Worm (Caenorhabditis elegans) whole organism, dauer: ENCODE measurements around the gene K11D12.11.

Experiments used
- unc-62 ChIP-seq: sonication (generic microtip); optimal IDR thresholded peaks from 2 replicates; lab custom pipeline; 2017; ENCODE audit warnings: missing biosample characterization, missing genetic modification reagents, missing genetic modification characterization

K11D12.11 gene

DNA sequence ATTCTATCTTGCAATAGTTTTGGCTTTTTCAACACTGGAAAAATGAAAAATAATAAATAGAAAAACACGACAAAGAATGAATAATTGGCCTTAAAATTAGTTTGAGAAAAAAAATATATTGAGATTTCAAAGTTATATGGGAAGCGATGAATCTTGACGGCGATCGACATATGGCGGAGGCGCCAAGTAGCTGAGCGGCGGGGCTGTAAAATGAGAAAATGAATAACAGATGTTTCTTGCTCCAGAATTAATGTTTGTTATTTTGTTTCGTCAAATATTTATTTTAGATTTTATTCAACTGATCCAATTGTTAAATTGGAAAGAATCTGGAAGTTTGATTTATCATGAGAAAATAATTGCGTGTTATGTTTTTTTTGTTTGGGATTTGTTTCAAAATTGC is at the start of gene K11D12.11:
Gene K11D12.11, minus strand, starts transcription at position 42 of the 400 bp plus-strand sequence.
- no peak for TF ChIP-seq unc-62 (GFP tag; lab: Kevin White, UChicago)

DNA sequence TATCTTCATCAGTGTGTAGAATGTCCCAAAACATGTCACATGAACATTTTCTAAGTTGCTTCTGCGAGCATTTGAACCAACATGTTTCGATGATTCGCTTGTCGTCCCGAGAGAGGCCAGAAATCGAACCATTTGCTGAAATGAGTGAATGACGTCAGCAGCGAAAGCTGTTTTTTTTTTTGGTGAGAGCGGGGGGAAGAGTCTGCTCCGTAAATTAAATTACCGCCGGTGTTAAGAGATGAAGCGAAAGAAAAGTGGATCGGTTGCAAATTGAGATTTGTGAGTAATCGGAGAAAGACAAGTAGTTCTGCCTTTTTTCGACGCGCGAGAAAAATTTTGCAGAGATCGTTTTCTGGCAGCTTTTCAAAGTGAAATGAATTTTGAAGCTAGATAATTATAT is 48.9 kb upstream of the K11D12.11 start:
- no peak for TF ChIP-seq unc-62 (GFP tag; lab: Kevin White, UChicago)

ce11 chrV:5086919-5087404 is 47.6 kb upstream of the K11D12.11 start, which contains the start of gene Y58A7A.5:
TSS of gene Y58A7A.5 (minus strand) at chrV:5086969.
- no peak for TF ChIP-seq unc-62 (GFP tag; lab: Kevin White, UChicago)

ce11 chrV:5084957-5085465 is 45.6 kb upstream of the K11D12.11 start, which contains the start of gene Y58A7A.4:
TSS of gene Y58A7A.4 (minus strand) at chrV:5085007.
- no peak for TF ChIP-seq unc-62 (GFP tag; lab: Kevin White, UChicago)

DNA sequence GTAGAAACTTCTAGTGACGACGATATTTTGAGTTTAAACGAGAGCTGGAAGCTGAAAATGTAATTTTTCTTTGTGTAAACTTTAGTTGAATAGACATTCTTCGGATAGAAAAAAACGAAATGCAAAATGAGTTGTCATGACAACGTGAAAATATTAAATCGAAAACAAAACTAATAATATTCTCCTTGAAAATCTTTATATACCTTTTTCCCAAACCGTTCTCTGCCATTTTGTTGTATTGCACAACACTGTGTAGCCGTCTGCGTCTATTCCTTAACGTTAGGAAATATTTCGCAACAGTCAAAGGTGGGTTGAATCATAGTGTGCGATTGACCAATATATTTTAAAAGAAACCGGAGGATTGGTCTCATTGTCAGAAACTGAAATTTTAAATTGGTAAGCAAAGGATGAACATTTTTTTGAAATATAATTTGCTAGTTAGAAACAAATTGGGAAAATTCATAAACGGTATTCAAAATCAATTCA is 41.5 kb upstream of the K11D12.11 start, which contains the start of gene Y58A7A.3:
Gene Y58A7A.3, minus strand, starts transcription at position 51 of the 486 bp plus-strand sequence.
- no peak for TF ChIP-seq unc-62 (GFP tag; lab: Kevin White, UChicago)

ce11 chrV:5072082-5072481 is 32.7 kb upstream of the K11D12.11 start, which contains the start of gene Y58A7A.2:
TSS of gene Y58A7A.2 (minus strand) at chrV:5072182.
- no peak for TF ChIP-seq unc-62 (GFP tag; lab: Kevin White, UChicago)

- TF ChIP-seq unc-62 (GFP tag; lab: Kevin White, UChicago), result no peak
These were observed 30.0 kb upstream of the K11D12.11 start, which contains the start of gene Y58A7A.1 for ce11 chrV:5069440-5069839. TSS of gene Y58A7A.1 (minus strand) at chrV:5069540.

DNA sequence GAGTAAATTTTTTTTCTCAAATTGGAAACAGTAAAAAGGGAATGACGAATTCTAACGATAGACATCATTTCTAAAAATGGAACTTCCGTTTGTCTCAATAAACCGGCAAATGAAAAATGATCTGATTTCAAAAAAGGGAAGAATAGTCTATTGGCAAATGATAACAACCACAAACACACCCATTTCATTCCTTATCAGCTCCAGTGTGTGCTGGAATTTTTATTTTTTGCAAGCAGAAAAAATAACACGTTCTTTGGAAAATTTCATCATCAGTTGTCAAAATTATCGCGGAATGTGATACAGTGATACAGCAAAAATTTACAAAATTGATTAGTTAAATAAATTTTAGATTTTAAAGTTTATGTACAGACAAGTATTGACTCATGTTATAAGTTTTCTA is 28.0 kb upstream of the K11D12.11 start:
- TF ChIP-seq unc-62 (GFP tag; lab: Kevin White, UChicago), result no peak

DNA sequence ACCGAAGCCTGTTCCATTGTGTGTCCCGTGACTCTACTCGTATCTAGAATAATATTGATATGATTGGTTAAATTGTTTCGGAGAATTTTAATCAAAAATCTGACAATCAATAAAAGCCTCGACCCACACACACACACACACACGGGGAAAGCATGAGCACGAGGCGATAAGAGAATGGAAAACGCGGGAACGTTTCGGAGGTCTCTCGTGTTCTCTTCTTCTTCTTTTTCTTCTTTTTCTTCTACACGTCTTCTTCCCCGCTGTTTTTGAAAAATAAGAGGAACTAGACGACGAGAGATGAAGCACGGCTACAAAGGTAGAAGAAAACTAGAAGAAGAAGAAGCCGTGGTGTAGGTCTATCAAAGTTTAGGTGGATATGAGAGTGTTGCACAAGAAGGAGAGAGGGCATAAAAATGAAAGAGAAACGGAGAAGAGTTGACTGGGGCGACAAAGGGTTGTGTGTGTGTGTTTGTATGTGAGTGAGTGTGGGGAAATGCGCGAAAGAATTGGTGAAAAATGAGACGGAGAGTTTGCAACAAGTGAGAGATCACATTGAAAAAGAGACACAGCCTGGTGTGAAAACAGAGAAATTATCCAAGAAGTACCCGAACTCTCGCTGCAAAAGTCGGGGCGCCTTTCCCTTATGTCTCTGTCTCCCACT is 25.5 kb upstream of the K11D12.11 start, which contains the start of gene mlk-1:
Gene mlk-1, minus strand, starts transcription at position 51 of the 661 bp plus-strand sequence.
- no peak for TF ChIP-seq unc-62 (GFP tag; lab: Kevin White, UChicago)

DNA sequence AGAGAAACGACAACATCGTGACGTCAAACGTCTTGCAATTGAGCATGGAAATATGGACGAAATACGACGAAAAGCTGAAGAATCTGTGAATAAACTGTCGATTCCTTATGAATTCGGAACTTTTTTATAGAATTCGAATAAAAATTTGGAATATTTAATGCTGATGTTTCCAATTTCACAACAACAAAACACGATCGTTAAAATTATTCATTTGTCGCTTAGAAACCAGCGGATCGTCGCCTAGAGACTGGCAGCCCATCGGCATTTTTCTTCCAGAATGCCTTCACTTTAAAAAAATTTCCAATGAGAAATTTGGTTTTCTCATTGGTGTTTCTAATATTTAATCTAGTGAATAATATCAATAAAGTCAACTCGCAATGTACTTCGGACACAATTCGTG is 13.9 kb upstream of the K11D12.11 start, which contains the start of gene cwp-4:
Gene cwp-4, plus strand, starts transcription at position 301 of the 400 bp plus-strand sequence.
- TF ChIP-seq unc-62 (GFP tag; lab: Kevin White, UChicago), result no peak

- no peak for TF ChIP-seq unc-62 (GFP tag; lab: Kevin White, UChicago)
These were observed 12.8 kb upstream of the K11D12.11 start, which contains the start of gene K11D12.12 for ce11 chrV:5052233-5052632. TSS of gene K11D12.12 (plus strand) at chrV:5052261.

DNA sequence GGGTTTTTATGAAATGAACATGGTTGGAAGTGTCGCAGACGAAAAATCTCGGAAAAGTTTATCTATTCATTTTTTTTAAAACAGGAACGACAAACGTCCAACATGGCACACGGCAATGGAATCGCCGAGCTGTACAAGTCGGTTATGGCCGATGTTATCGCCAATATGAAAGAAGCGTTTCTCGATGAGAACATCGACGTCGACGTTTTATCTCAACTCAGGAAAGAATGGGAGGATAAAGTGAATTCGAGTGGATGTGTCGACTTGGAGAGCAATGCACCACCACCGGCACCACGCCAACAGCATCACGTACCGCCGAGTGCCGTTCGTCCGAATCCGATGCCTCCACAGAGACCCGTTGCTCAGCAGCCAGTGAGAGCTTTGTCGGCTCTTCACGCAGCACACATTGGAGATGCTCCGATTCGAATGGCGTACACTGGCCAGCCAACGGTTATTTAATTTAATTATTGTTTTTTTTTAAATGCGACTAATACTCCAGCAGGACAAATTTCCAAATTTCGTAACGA is 10.7 kb upstream of the K11D12.11 start:
- no peak for TF ChIP-seq unc-62 (GFP tag; lab: Kevin White, UChicago)

DNA sequence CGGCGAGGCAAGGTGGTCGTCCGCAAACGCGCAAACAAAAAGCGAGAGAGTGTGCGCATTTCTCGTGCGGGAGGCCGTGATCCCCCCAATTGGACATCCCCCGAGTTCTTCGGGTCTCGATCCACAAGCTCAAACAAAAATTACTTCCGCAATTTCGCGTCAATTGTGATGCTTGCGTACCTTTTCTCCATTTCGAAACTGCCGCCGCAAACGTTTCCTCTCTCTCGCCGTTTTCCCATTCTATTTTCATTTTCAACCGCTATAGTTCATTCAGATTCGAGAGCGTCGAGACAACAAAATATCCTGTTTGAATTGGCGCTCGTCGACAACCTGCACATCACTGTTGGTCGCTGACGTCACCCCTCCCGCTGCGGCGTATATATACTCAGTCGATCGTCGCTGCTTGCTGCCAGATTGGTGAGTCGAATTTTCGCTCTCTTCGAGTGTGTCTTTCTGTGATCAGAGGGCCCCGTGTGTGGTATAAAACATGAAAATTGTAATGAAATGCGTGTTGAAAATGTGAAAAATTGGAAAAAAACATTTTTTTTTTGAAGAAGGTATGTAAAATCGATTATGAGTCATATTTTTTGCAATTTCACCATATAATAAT is 10.0 kb upstream of the K11D12.11 start, which contains the start of the genes pqn-51 and K11D12.14:
Gene pqn-51, plus strand, starts transcription at position 275 of the 610 bp plus-strand sequence.
Gene K11D12.14, plus strand, starts transcription at position 304 of the 610 bp plus-strand sequence.
- TF ChIP-seq unc-62 (GFP tag; lab: Kevin White, UChicago), result no peak

- TF ChIP-seq unc-62 (GFP tag; lab: Kevin White, UChicago), result no peak
These were observed 7.2 kb upstream of the K11D12.11 start for ce11 chrV:5046558-5046957.

ce11 chrV:5046103-5046502 is 6.7 kb upstream of the K11D12.11 start, which contains the start of gene exc-14:
TSS of gene exc-14 (minus strand) at chrV:5046203.
- TF ChIP-seq unc-62 (GFP tag; lab: Kevin White, UChicago), result no peak
